Worm (Caenorhabditis elegans) whole organism, early embryonic: ENCODE results near the gene C07A4.3.

Experiments
- B0310.2 ChIP-seq: sonication (generic microtip); optimal IDR thresholded peaks from 2 replicates; lab custom pipeline; 2016; ENCODE audit warnings: mild to moderate bottlenecking, missing genetic modification characterization, missing compliant biosample characterization
- F13C5.2 ChIP-seq: sonication (generic microtip); optimal IDR thresholded peaks from 2 replicates; lab custom pipeline; 2017; ENCODE audit warnings: mild to moderate bottlenecking, missing genetic modification characterization, inconsistent platforms, missing compliant biosample characterization
- aly-1 ChIP-seq: sonication (generic microtip); optimal IDR thresholded peaks from 2 replicates; lab custom pipeline; 2016; ENCODE audit warnings: missing genetic modification characterization, missing compliant biosample characterization
- ama-1 ChIP-seq: fragments of 150-350 bp; optimal IDR thresholded peaks from 2 replicates; lab custom pipeline; 2014
- ceh-13 ChIP-seq: fragments of 200-800 bp; sonication (Bioruptor generic); optimal IDR thresholded peaks from 2 replicates; lab custom pipeline; 2018; ENCODE audit warnings: mild to moderate bottlenecking, missing genetic modification characterization, missing compliant biosample characterization
- ceh-36 ChIP-seq: sonication (generic microtip); optimal IDR thresholded peaks from 2 replicates; lab custom pipeline; 2016; ENCODE audit warnings: missing genetic modification characterization, inconsistent platforms, missing compliant biosample characterization
- ets-7 ChIP-seq: sonication (generic microtip); optimal IDR thresholded peaks from 2 replicates; lab custom pipeline; 2016; ENCODE audit warnings: missing genotype, missing genetic modification characterization, missing compliant biosample characterization
- flt-1 ChIP-seq: fragments of 200-800 bp; sonication (Bioruptor generic); IDR thresholded peaks from 2 replicates; pipeline ENCODE4 v1.3.6; 2022; ENCODE audit warnings: missing genetic modification characterization, missing compliant biosample characterization
- hmbx-1 ChIP-seq: sonication (generic microtip); optimal IDR thresholded peaks from 2 replicates; lab custom pipeline; 2016; ENCODE audit warnings: mild to moderate bottlenecking, missing genetic modification characterization, missing compliant biosample characterization
- hmg-4 ChIP-seq: fragments of 200-800 bp; sonication (Bioruptor generic); optimal IDR thresholded peaks from 2 replicates; lab custom pipeline; 2018; ENCODE audit warnings: mild to moderate bottlenecking, missing genetic modification characterization, missing compliant biosample characterization
- hnd-1 ChIP-seq: sonication (generic microtip); optimal IDR thresholded peaks from 2 replicates; lab custom pipeline; 2016; ENCODE audit warnings: missing genetic modification characterization, missing compliant biosample characterization
- scrt-1 ChIP-seq: fragments of 200-800 bp; sonication (Bioruptor generic); IDR thresholded peaks from 2 replicates; pipeline ENCODE4 v1.3.6; 2022; ENCODE audit warnings: missing genetic modification characterization, missing compliant biosample characterization
- sea-1 ChIP-seq: fragments of 200-800 bp; sonication (Bioruptor generic); conservative IDR thresholded peaks from 2 replicates; pipeline ENCODE4 v1.3.6; 2022; ENCODE audit warnings: missing genetic modification characterization, missing compliant biosample characterization
- tbx-11 ChIP-seq: fragments of 200-800 bp; sonication (Bioruptor generic); IDR thresholded peaks from 2 replicates; pipeline ENCODE4 v1.3.6; 2022; ENCODE audit warnings: missing genetic modification characterization, missing compliant biosample characterization
- tbx-37 ChIP-seq: fragments of 200-800 bp; sonication (Bioruptor generic); conservative IDR thresholded peaks from 2 replicates; pipeline ENCODE4 v1.3.6; 2022; ENCODE audit warnings: missing genetic modification reagents, missing genetic modification characterization, missing compliant biosample characterization
- tra-4 ChIP-seq: sonication (generic microtip); optimal IDR thresholded peaks from 2 replicates; lab custom pipeline; 2017; ENCODE audit warnings: missing genetic modification characterization, missing compliant biosample characterization

The C07A4.3 gene

DNA sequence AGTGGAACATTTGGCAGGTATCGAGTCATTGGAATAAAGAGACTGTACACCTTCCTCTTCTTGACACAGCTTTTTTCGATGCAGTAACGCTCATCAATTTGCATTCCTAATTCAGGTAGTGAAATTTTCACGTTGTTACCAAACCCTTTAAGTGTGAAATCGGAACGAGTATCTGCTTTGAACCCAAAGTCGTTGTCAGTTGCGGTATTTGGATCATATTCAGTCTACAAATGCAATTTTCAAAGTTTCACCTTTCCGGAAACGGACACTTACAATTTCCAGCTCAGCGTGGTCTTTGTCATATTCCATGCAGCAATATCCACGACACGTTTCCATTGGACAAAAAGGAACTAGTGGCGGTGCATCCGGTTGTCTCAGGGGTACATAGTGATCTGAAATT lies 7.8 kb downstream of the C07A4.3 start:
- no peak for TF ChIP-seq sea-1 (GFP tag; lab: Robert Waterston, UW)

DNA sequence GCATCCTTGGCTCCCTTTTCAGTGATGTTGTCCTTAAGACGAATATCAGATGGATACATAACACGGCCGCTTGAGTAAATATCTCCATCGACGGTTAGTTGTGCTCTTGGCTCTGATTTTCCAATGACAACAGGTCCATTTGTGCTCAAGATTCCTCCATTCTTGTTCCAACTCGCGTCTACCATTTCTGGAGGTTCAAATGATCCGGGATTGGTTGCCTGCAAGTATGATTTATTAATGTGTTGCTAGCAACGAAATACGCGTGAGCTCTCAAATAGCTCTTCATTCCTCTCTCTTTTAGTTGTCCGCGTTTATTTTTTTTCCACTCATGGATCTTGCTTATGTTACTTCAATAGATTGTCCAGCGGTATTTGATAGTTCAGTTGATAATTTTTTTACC lies 8.9 kb downstream of the C07A4.3 start, which contains the start of gene arrd-28:
TSS of gene arrd-28 (plus strand) at position 301 of the 400 bp plus-strand sequence.
- TF ChIP-seq hmbx-1 (tag; lab: Kevin White, UChicago) (no peak), hnd-1 (tag; lab: Kevin White, UChicago) (no peak), tbx-37 (GFP tag; lab: Robert Waterston, UW) (no peak), scrt-1 (GFP tag; lab: Robert Waterston, UW) (no peak), ama-1 (lab: Kevin White, UChicago) (no peak)

DNA sequence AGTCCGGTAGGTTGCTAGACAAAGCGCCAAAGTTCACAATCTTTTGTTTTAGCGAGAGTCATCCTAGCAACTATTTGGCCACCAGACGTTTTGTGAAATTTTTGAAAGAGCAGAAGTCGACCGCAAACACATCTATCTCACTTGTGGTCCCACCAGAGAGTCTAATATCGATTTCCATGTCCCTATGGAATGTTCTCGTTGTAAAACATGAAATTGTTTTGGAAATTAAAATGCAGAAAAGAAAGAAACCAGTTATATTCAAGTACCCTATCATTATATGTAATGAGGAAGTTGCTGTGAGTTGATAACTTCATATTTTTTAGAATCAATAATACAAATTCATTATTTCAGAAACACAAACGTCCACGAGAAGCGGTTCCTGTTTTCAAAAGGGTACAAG lies 9.9 kb downstream of the C07A4.3 start:
- TF ChIP-seq sea-1 (GFP tag; lab: Robert Waterston, UW) (no peak), ceh-13 (GFP tag; lab: Kevin White, UChicago) (no peak), tbx-37 (GFP tag; lab: Robert Waterston, UW) (no peak), ama-1 (lab: Kevin White, UChicago) (no peak), F13C5.2 (tag; lab: Kevin White, UChicago) (no peak), hnd-1 (tag; lab: Kevin White, UChicago) (no peak), ets-7 (tag; lab: Kevin White, UChicago) (no peak)

DNA sequence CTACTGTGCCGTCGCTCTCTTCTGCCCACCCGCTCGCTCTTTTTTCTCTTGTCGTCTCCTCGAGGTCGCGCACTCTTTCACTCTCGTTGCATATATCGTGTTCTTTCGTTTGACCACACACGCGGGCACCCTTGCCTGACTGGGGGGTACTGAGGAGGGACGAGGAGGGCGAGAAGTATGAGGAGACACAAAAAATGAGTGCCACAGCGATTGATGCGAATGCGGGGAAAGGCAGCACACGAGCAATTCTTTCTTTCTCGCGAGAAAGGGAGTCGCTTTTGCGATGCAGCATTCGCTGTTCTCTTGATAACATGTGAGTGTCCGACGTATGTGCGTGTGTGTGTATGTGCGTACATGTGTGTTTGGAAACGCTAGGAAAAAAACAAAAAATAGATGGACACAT lies 13.7 kb downstream of the C07A4.3 start:
- no peak for TF ChIP-seq tbx-11 (GFP tag; lab: Robert Waterston, UW)
- TF ChIP-seq flt-1: 0 out of 2 replicates have a peak, but pooled peaks have one; percentile 14
- peak; percentile 47 for TF ChIP-seq F13C5.2 (tag; lab: Kevin White, UChicago)
- TF ChIP-seq ceh-36 (tag; lab: Kevin White, UChicago): no peak
- peak; percentile 42 for TF ChIP-seq ets-7 (tag; lab: Kevin White, UChicago)
- peak; percentile 97 for TF ChIP-seq hmg-4 (GFP tag; lab: Kevin White, UChicago)
- peak; percentile 75 for TF ChIP-seq aly-1 (tag; lab: Kevin White, UChicago)
- TF ChIP-seq B0310.2: peak; percentile 82
- peak; percentile 55; the same call in 1 of the 2 replicates for TF ChIP-seq sea-1 (GFP tag; lab: Robert Waterston, UW)
- TF ChIP-seq scrt-1 (GFP tag; lab: Robert Waterston, UW): no peak

DNA sequence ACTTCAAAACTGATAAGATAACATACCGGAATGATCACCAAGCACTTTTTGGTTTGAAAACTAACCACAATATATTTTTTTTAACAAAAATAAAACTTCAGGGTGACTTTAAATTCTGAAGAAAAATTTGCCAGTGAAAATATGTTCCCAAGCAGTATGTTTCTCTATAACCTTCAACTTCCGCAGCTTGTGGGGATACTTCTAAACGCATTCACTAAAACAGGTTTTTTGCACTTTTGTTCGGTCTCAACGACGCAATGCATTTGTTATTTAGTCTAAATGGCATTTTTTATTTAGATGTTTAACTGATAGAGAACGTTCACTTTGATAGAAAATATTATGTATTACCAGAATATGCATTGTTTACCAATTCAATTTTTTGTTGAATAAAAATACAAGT lies 14.5 kb downstream of the C07A4.3 start:
- no peak for TF ChIP-seq ama-1 (lab: Kevin White, UChicago)
- no peak for TF ChIP-seq tra-4 (tag; lab: Kevin White, UChicago)
- TF ChIP-seq ets-7 (tag; lab: Kevin White, UChicago): no peak
- no peak for TF ChIP-seq B0310.2

DNA sequence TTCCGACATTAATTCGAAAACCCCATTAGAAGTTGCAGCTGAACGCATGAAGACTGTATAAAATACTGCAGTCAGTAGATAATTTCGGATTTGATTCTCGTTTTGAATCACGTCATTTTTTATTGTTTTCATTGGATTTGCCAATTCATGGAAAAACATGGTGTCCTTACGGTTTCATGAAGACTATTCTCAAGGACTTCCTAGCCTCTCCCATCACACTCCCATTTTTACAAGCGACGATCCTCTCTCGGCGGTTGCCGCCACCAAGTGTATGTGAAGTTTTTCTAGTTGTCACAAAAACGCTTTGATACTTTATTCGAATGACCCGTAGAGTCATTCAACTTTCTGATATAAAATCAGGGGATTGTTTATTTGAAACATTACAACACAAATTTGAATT lies 15.0 kb downstream of the C07A4.3 start:
- TF ChIP-seq hmg-4 (GFP tag; lab: Kevin White, UChicago): no peak
- no peak for TF ChIP-seq B0310.2
- no peak for TF ChIP-seq tbx-37 (GFP tag; lab: Robert Waterston, UW)
- TF ChIP-seq flt-1: no peak
- TF ChIP-seq ama-1 (lab: Kevin White, UChicago): no peak

DNA sequence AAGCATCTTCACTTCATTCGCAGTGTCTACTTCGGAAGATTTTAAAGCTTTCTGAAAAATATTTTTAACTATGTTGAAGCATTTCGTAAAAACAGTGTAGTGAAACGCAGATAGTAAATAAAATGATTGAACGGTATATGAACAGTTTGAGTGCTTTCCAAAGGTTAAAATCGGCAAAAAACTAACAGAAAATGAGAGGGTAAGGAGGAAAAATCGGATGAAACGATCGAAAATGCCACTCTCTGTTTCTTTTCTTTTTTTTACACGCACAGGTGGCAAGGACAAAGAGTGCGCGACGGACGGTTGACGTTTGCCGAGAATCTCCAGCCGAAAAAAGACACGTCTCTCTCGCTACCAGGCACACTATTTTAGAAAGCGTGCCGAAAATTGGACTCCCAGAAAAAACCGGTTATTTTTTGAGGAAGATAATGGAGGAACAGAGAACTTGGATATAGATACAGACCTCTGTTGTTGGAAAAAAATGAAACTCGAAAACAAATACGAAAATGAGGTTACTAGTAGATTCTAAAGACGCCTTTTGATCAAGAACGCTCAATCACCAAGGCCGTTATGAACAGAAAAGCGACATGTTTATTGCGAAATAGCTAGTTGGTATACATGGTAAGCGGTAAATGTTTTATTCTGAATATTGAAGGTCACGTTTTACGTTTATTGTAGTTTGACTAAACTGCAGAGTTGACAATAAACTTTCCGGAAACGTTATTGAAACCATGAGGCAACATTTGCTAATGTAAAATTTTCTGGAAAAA lies 19.7 kb downstream of the C07A4.3 start, which contains the start of gene myrf-2:
TSS of gene myrf-2 (minus strand) at position 51 of the 770 bp plus-strand sequence.
- TF ChIP-seq ceh-13 (GFP tag; lab: Kevin White, UChicago) (no peak), ceh-36 (tag; lab: Kevin White, UChicago) (no peak), tra-4 (tag; lab: Kevin White, UChicago) (no peak), tbx-37 (GFP tag; lab: Robert Waterston, UW) (no peak), hmbx-1 (tag; lab: Kevin White, UChicago) (no peak), B0310.2 (no peak), flt-1 (no peak)

DNA sequence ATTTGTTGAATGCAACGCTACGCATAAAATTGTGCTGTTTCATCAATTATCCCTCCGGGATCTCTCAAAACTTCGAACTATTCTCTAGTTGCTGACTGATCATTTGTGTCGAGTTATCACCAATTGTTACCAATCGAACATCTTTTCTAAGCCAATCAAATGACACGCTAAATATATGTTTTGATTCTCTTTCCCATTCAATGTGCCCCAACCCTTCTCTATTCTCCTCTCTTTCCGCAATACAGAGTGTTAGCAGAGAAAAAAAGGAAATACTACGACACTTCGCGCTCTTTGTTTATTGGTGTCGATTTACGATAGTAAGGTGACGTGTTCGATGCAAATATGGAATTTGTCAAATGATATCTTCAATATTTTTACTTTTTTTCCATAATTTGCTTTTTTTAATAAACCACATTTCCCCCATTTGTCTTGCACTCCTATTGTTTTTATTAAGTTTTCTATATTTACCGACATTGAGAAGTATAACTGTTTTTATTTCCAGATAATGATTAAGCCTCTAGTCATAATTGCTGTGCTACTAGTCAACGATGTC lies 22.5 kb downstream of the C07A4.3 start, which contains the start of gene nucb-1:
TSS of gene nucb-1 (plus strand) at position 503 of the 553 bp plus-strand sequence.
- TF ChIP-seq B0310.2: no peak
- no peak for TF ChIP-seq tra-4 (tag; lab: Kevin White, UChicago)
- TF ChIP-seq hmg-4 (GFP tag; lab: Kevin White, UChicago): peak; percentile 5

DNA sequence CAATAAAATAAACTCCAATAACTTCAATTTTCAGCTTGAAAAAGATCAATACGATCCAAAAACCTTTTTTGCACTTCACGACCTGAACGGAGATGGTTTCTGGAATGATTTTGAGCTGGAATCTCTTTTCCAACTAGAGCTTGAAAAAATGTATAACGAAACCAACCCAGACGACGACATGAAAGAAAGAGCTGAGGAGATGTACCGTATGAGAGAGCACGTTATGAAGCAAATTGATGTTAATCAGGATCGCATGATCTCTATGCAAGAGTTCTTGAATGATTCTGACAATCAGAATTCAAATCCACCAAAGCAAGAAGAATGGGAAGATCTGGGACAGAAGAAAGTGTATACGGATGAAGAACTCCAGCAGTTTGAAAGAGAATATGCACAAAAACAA lies 24.4 kb downstream of the C07A4.3 start:
- TF ChIP-seq F13C5.2 (tag; lab: Kevin White, UChicago): no peak
